Worm (Caenorhabditis elegans): Measurements from ENCODE around the gene acl-5.

ce11 chrX:10355650-10356049 is 28.4 kb upstream of the acl-5 start, which contains the start of gene R07E3.7:
- no peak for TF ChIP-seq ceh-82 (tag; optimal IDR thresholded peaks at IDR 0.05)
- no peak for TF ChIP-seq unc-39 (tag; optimal IDR thresholded peaks at IDR 0.05)
- TF ChIP-seq nhr-12 (tag; optimal IDR thresholded peaks at IDR 0.05), result no peak
- no peak for TF ChIP-seq nhr-11 (tag; optimal IDR thresholded peaks at IDR 0.05)
- no peak for TF ChIP-seq mab-5 (tag; optimal IDR thresholded peaks at IDR 0.05)
- no peak for TF ChIP-seq unc-62 (GFP tag; optimal IDR thresholded peaks at IDR 0.05)
- TF ChIP-seq C34F6.9 (tag; optimal IDR thresholded peaks at IDR 0.05), result no peak

All from whole organism, L2 larva.